Worm (Caenorhabditis elegans) whole organism, L4 larva: ENCODE data around the gene unc-41.
"Not testable (repeated sequence)": the region's sequence is repeated elsewhere in the genome, so short reads cannot be mapped to it uniquely, and the experiment has no call there.

Experiments
- D1046.2 ChIP-seq: fragments of 200-800 bp; sonication (Bioruptor generic); IDR thresholded peaks from 2 replicates; pipeline ENCODE4 v1.3.6; 2022; ENCODE audit warnings: missing genetic modification characterization, missing compliant biosample characterization
- T26A8.4 ChIP-seq: fragments of 200-800 bp; sonication (Bioruptor generic); IDR thresholded peaks from 2 replicates; pipeline ENCODE4 v1.3.6; 2022; ENCODE audit warnings: missing genetic modification characterization, missing compliant biosample characterization
- Y48G9A.11 ChIP-seq: fragments of 200-800 bp; sonication (Bioruptor generic); IDR thresholded peaks from 2 replicates; pipeline ENCODE4 v1.3.6; 2022; ENCODE audit warnings: missing genetic modification reagents, missing genetic modification characterization, missing compliant biosample characterization
- ZK337.2 ChIP-seq: fragments of 200-800 bp; sonication (Bioruptor generic); IDR thresholded peaks from 2 replicates; pipeline ENCODE4 v1.3.6; 2022; ENCODE audit warnings: missing genetic modification reagents, missing genetic modification characterization, missing compliant biosample characterization
- ZK546.5 ChIP-seq, 2 experiments: sonication (generic microtip); optimal IDR thresholded peaks; 2 replicates each; lab custom pipeline; 2017; ENCODE audit warnings: missing biosample characterization in 2 of 2, missing genetic modification characterization in 2 of 2
- arid-1 ChIP-seq: fragments of 200-800 bp; sonication (Bioruptor generic); conservative IDR thresholded peaks from 2 replicates; pipeline ENCODE4 v1.3.6; 2022; ENCODE audit warnings: missing genetic modification reagents, missing genetic modification characterization, missing compliant biosample characterization
- attf-4 ChIP-seq: sonication (generic microtip); optimal IDR thresholded peaks from 3 replicates; lab custom pipeline; 2017; ENCODE audit warnings: missing biosample characterization, missing genetic modification characterization
- ceh-20 ChIP-seq: fragments of 200-800 bp; sonication (Bioruptor generic); IDR thresholded peaks from 2 replicates; pipeline ENCODE4 v1.3.6; 2022; ENCODE audit warnings: missing genetic modification reagents, missing genetic modification characterization, missing compliant biosample characterization
- ceh-44 ChIP-seq: fragments of 200-800 bp; sonication (Bioruptor generic); IDR thresholded peaks from 2 replicates; pipeline ENCODE4 v1.3.6; 2022; ENCODE audit warnings: missing genetic modification reagents, missing genetic modification characterization, missing compliant biosample characterization
- ctbp-1 ChIP-seq: fragments of 200-800 bp; sonication (Bioruptor generic); IDR thresholded peaks from 2 replicates; pipeline ENCODE4 v1.3.6; 2022; ENCODE audit warnings: missing genetic modification reagents, missing genetic modification characterization, missing compliant biosample characterization
- daf-12 ChIP-seq: fragments of 150-350 bp; optimal IDR thresholded peaks from 2 replicates; lab custom pipeline; 2014; ENCODE audit warnings: missing biosample characterization, missing genetic modification reagents, missing genetic modification characterization
- daf-19 ChIP-seq: fragments of 200-800 bp; sonication (Bioruptor generic); conservative IDR thresholded peaks from 2 replicates; pipeline ENCODE4 v1.3.6; 2022; ENCODE audit warnings: missing genetic modification characterization, missing compliant biosample characterization
- dmd-8 ChIP-seq: fragments of 200-800 bp; sonication (Bioruptor generic); IDR thresholded peaks from 2 replicates; pipeline ENCODE4 v1.3.6; 2022; ENCODE audit warnings: missing genetic modification characterization, missing compliant biosample characterization
- egl-27 ChIP-seq: sonication (generic microtip); optimal IDR thresholded peaks from 3 replicates; lab custom pipeline; 2017; ENCODE audit warnings: missing biosample characterization, missing genetic modification reagents, missing genetic modification characterization
- egl-43 ChIP-seq: fragments of 200-800 bp; sonication (Bioruptor generic); IDR thresholded peaks from 2 replicates; pipeline ENCODE4 v1.3.6; 2022; ENCODE audit warnings: missing genetic modification reagents, missing genetic modification characterization, missing compliant biosample characterization
- fkh-10 ChIP-seq: fragments of 150-350 bp; optimal IDR thresholded peaks from 2 replicates; lab custom pipeline; 2014; ENCODE audit warnings: missing biosample characterization, missing genetic modification reagents, missing genetic modification characterization
- hlh-30 ChIP-seq: sonication (generic microtip); optimal IDR thresholded peaks from 2 replicates; lab custom pipeline; 2017; ENCODE audit warnings: antibody characterized with exemption, mild to moderate bottlenecking, missing genetic modification characterization, missing compliant biosample characterization; ENCODE audit not compliant: insufficient read depth
- hmg-1.1 ChIP-seq: fragments of 200-800 bp; sonication (Bioruptor generic); IDR thresholded peaks from 2 replicates; pipeline ENCODE4 v1.3.6; 2022; ENCODE audit warnings: missing genetic modification reagents, missing genetic modification characterization, missing compliant biosample characterization
- lim-7 ChIP-seq: fragments of 200-800 bp; sonication (Bioruptor generic); IDR thresholded peaks from 2 replicates; pipeline ENCODE4 v1.3.6; 2022; ENCODE audit warnings: missing genetic modification characterization, missing compliant biosample characterization
- lin-13 ChIP-seq: fragments of 150-350 bp; optimal IDR thresholded peaks from 2 replicates; lab custom pipeline; 2014; ENCODE audit warnings: missing biosample characterization, missing genetic modification reagents, missing genetic modification characterization
- lin-29 ChIP-seq: fragments of 200-800 bp; sonication (Bioruptor generic); IDR thresholded peaks from 2 replicates; pipeline ENCODE4 v1.3.6; 2022; ENCODE audit warnings: missing genetic modification reagents, missing genetic modification characterization, missing compliant biosample characterization
- lin-38 ChIP-seq: fragments of 200-800 bp; sonication (Bioruptor generic); IDR thresholded peaks from 2 replicates; pipeline ENCODE4 v1.3.6; 2022; ENCODE audit warnings: missing genetic modification reagents, missing genetic modification characterization, missing compliant biosample characterization
- lin-39 ChIP-seq: fragments of 150-350 bp; optimal IDR thresholded peaks from 2 replicates; lab custom pipeline; 2014; ENCODE audit warnings: missing biosample characterization, missing genetic modification reagents, missing genetic modification characterization
- lsy-2 ChIP-seq, 2 experiments: fragments of 150-350 bp in 1 of 2; sonication (generic microtip) in 1 of 2; optimal IDR thresholded peaks; 2 replicates each; lab custom pipeline; 2014 to 2017; ENCODE audit warnings: missing biosample characterization in 2 of 2, missing genetic modification characterization in 2 of 2
- madf-9 ChIP-seq: fragments of 200-800 bp; sonication (Bioruptor generic); conservative IDR thresholded peaks from 2 replicates; pipeline ENCODE4 v1.3.6; 2022; ENCODE audit warnings: missing genetic modification reagents, missing genetic modification characterization, missing compliant biosample characterization
- mdl-1 ChIP-seq, 2 experiments: fragments of 150-350 bp in 1 of 2; sonication (generic microtip) in 1 of 2; optimal IDR thresholded peaks; 2 replicates each; lab custom pipeline; 2014 to 2017; ENCODE audit warnings: missing biosample characterization in 2 of 2, missing genetic modification characterization in 2 of 2
- mdt-29 ChIP-seq: fragments of 200-800 bp; sonication (Bioruptor generic); IDR thresholded peaks from 2 replicates; pipeline ENCODE4 v1.3.6; 2022; ENCODE audit warnings: missing genetic modification reagents, missing genetic modification characterization, missing compliant biosample characterization
- mes-2 ChIP-seq: sonication (generic microtip); optimal IDR thresholded peaks from 2 replicates; lab custom pipeline; 2016; ENCODE audit warnings: missing genotype, mild to moderate bottlenecking, missing genetic modification characterization, missing compliant biosample characterization; ENCODE audit not compliant: poor library complexity, severe bottlenecking
- mxl-3 ChIP-seq: fragments of 200-800 bp; sonication (Bioruptor generic); optimal IDR thresholded peaks from 2 replicates; lab custom pipeline; 2018; ENCODE audit warnings: mild to moderate bottlenecking, missing genetic modification characterization, missing compliant biosample characterization
- nhr-28 ChIP-seq: fragments of 150-350 bp; optimal IDR thresholded peaks from 2 replicates; lab custom pipeline; 2014; ENCODE audit warnings: missing biosample characterization, missing genetic modification characterization
- nhr-42 ChIP-seq: fragments of 200-800 bp; sonication (Bioruptor generic); IDR thresholded peaks from 2 replicates; pipeline ENCODE4 v1.3.6; 2022; ENCODE audit warnings: missing genetic modification characterization, missing compliant biosample characterization
- nhr-48 ChIP-seq: sonication (generic microtip); optimal IDR thresholded peaks from 2 replicates; lab custom pipeline; 2016; ENCODE audit warnings: mild to moderate bottlenecking, missing genetic modification characterization, missing compliant biosample characterization
- nhr-77 ChIP-seq: fragments of 150-350 bp; optimal IDR thresholded peaks from 2 replicates; lab custom pipeline; 2014; ENCODE audit warnings: missing biosample characterization, missing genetic modification characterization
- pha-4 ChIP-seq, 2 experiments: fragments of 150-350 bp in 1 of 2; fragments of 200-800 bp in 1 of 2; sonication (Bioruptor generic) in 1 of 2; IDR thresholded peaks in 1 of 2; optimal IDR thresholded peaks in 1 of 2; 2 replicates each; pipeline versions ENCODE4 v1.3.6 to Lab custom; 2014 to 2022; ENCODE audit warnings: missing genetic modification characterization in 2 of 2, missing genetic modification reagents in 2 of 2, missing biosample characterization in 1 of 2, missing compliant biosample characterization in 1 of 2
- php-3 ChIP-seq: fragments of 200-800 bp; sonication (Bioruptor generic); IDR thresholded peaks from 2 replicates; pipeline ENCODE4 v1.3.6; 2022; ENCODE audit warnings: missing genetic modification reagents, missing genetic modification characterization, missing compliant biosample characterization
- pqm-1 ChIP-seq: sonication (generic microtip); optimal IDR thresholded peaks from 2 replicates; lab custom pipeline; 2017; ENCODE audit warnings: missing biosample characterization, missing genetic modification characterization
- rbr-2 ChIP-seq: sonication (generic microtip); optimal IDR thresholded peaks from 2 replicates; lab custom pipeline; 2016; ENCODE audit warnings: missing genotype, missing genetic modification characterization, missing compliant biosample characterization
- set-16 ChIP-seq: fragments of 200-800 bp; sonication (Bioruptor generic); IDR thresholded peaks from 2 replicates; pipeline ENCODE4 v1.3.6; 2022; ENCODE audit warnings: missing genetic modification reagents, missing genetic modification characterization, missing compliant biosample characterization
- skn-1 ChIP-seq: fragments of 150-350 bp; optimal IDR thresholded peaks from 2 replicates; lab custom pipeline; 2014; ENCODE audit warnings: missing biosample characterization, missing genetic modification characterization
- snpc-1.2 ChIP-seq: fragments of 200-800 bp; sonication (Bioruptor generic); IDR thresholded peaks from 2 replicates; pipeline ENCODE4 v1.3.6; 2022; ENCODE audit warnings: missing genetic modification reagents, missing genetic modification characterization, missing compliant biosample characterization
- spr-1 ChIP-seq: sonication (generic microtip); optimal IDR thresholded peaks from 2 replicates; lab custom pipeline; 2016; ENCODE audit warnings: mild to moderate bottlenecking, missing genetic modification characterization, missing compliant biosample characterization
- unc-62 ChIP-seq, 3 experiments: fragments of 150-350 bp in 1 of 3; sonication (generic microtip); optimal IDR thresholded peaks in 2 of 3; peaks in 1 of 3; 1 replicate in 1 of 3; 2 replicates in 2 of 3; lab custom pipeline; 2014 to 2017; ENCODE audit warnings: missing biosample characterization in 3 of 3, missing genetic modification characterization in 3 of 3, missing genetic modification reagents in 3 of 3, missing genotype in 1 of 3
- vab-7 ChIP-seq: fragments of 200-800 bp; sonication (Bioruptor generic); IDR thresholded peaks from 2 replicates; pipeline ENCODE4 v1.3.6; 2022; ENCODE audit warnings: missing genetic modification reagents, missing genetic modification characterization, missing compliant biosample characterization
- zag-1 ChIP-seq: fragments of 150-350 bp; optimal IDR thresholded peaks from 2 replicates; lab custom pipeline; 2014; ENCODE audit warnings: missing biosample characterization, missing genetic modification characterization
- zfp-2 ChIP-seq: sonication (generic microtip); optimal IDR thresholded peaks from 2 replicates; lab custom pipeline; 2016; ENCODE audit warnings: mild to moderate bottlenecking, missing genetic modification characterization, missing compliant biosample characterization
- ztf-7 ChIP-seq: fragments of 150-350 bp; optimal IDR thresholded peaks from 2 replicates; lab custom pipeline; 2014; ENCODE audit warnings: missing biosample characterization, missing genetic modification characterization

The unc-41 gene

ce11 chrV:9980731-9981483, 4.9 kb upstream of the unc-41 start, which contains the start of the genes ruvb-1 and tofu-1 (continued):
- peak; percentile 45 for TF ChIP-seq mxl-3 (GFP tag; lab: Kevin White, UChicago)
- TF ChIP-seq ctbp-1 = peak; percentile 71
- TF ChIP-seq pha-4 (GFP tag; IDR thresholded peaks at IDR 0.05; lab: Robert Waterston, UW) = peak; percentile 90
- TF ChIP-seq pha-4 (tag; optimal IDR thresholded peaks at IDR 0.05; lab: Kevin White, UChicago) = not testable (repeated sequence)
- 0 out of 2 replicates have a peak, but pooled peaks have one; percentile 27 for TF ChIP-seq D1046.2
- 0 out of 2 replicates have a peak, but pooled peaks have one; percentile 38 for TF ChIP-seq lin-29
- TF ChIP-seq hmg-1.1 = peak; percentile 93
- TF ChIP-seq madf-9 = peak; percentile 74
- TF ChIP-seq mes-2 (tag; lab: Kevin White, UChicago) = peak; percentile 75
- TF ChIP-seq spr-1 = peak; percentile 56
- peak; percentile 37 for TF ChIP-seq zfp-2
- peak; percentile 50 for TF ChIP-seq nhr-28
- TF ChIP-seq lsy-2 (tag; optimal IDR thresholded peaks at IDR 0.05; lab: Kevin White, UChicago) = peak in 1 of 2 experiments; percentile 73
- peak; percentile 91 for TF ChIP-seq lin-38 (GFP tag; lab: Robert Waterston, UW)
- TF ChIP-seq hlh-30 (tag; lab: Kevin White, UChicago) = peak; percentile 63
- TF ChIP-seq arid-1 (GFP tag; lab: Robert Waterston, UW) = peak; percentile 54; the same call in 1 of the 2 replicates
- TF ChIP-seq ceh-44 (GFP tag; lab: Robert Waterston, UW) = peak; percentile 75
- peak; percentile 78 for TF ChIP-seq rbr-2 (tag; lab: Kevin White, UChicago)
- TF ChIP-seq vab-7 (GFP tag; lab: Robert Waterston, UW) = peak; percentile 77
- TF ChIP-seq set-16 (GFP tag; lab: Robert Waterston, UW) = peak; percentile 51; the same call in 1 of the 2 replicates
- TF ChIP-seq nhr-42 (GFP tag; lab: Robert Waterston, UW) = peak; percentile 78; the same call in 1 of the 2 replicates
- TF ChIP-seq mdl-1 (tag; optimal IDR thresholded peaks at IDR 0.05; lab: Kevin White, UChicago) = peak; percentile 0 to 4
- TF ChIP-seq mdt-29 (GFP tag; lab: Robert Waterston, UW) = peak; percentile 64; the same call in 1 of the 2 replicates
- 0 out of 2 replicates have a peak, but pooled peaks have one; percentile 22 for TF ChIP-seq ZK337.2 (GFP tag; lab: Robert Waterston, UW)
- peak; percentile 85 for TF ChIP-seq T26A8.4 (GFP tag; lab: Robert Waterston, UW)
- peak; percentile 59 for TF ChIP-seq nhr-48 (tag; lab: Kevin White, UChicago)
- TF ChIP-seq ceh-20 (GFP tag; lab: Robert Waterston, UW) = peak; percentile 81

DNA sequence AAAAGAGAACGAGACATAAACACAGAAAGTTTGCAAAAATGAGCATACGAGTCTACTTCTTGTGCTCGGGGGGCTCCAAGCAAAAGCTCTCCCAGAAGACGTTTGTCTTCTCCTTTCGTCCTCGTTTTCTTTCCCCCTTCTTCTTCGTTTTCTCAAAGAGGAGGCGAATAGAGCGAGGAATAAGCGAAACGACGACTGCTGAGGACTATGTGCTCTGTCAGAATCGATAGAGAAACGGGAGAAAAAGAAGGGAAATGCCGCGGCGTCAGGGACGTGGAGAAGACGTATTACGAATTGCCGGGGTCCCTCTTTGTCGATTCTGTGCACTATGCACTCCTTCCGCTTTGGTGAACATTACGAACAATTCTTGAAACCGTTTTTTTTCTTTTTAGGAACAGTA, 2.4 kb upstream of the unc-41 start:
- no peak for TF ChIP-seq egl-27 (tag; lab: Kevin White, UChicago)
- TF ChIP-seq attf-4 (tag; lab: Kevin White, UChicago) = no peak
- no peak for TF ChIP-seq daf-12 (tag; lab: Kevin White, UChicago)
- 0 out of 2 replicates have a peak, but pooled peaks have one; percentile 11 for TF ChIP-seq Y48G9A.11
- TF ChIP-seq fkh-10 (GFP tag; lab: Kevin White, UChicago) = no peak
- peak; percentile 65; the same call in 1 of the 2 replicates for TF ChIP-seq egl-43 (GFP tag; lab: Robert Waterston, UW)
- TF ChIP-seq lin-39 (tag; lab: Kevin White, UChicago) = no peak
- no peak for TF ChIP-seq D1046.2
- no peak for TF ChIP-seq ZK546.5 (tag; optimal IDR thresholded peaks at IDR 0.05; lab: Kevin White, UChicago)
- no peak for TF ChIP-seq zag-1 (tag; lab: Kevin White, UChicago)
- TF ChIP-seq pqm-1 (tag; lab: Kevin White, UChicago) = no peak
- 0 out of 2 replicates have a peak, but pooled peaks have one; percentile 35 for TF ChIP-seq ctbp-1
- no peak for TF ChIP-seq lin-13
- 0 out of 2 replicates have a peak, but pooled peaks have one; percentile 21 for TF ChIP-seq pha-4 (GFP tag; IDR thresholded peaks at IDR 0.05; lab: Robert Waterston, UW)
- TF ChIP-seq pha-4 (tag; optimal IDR thresholded peaks at IDR 0.05; lab: Kevin White, UChicago) = no peak
- TF ChIP-seq php-3 (GFP tag; lab: Robert Waterston, UW) = no peak
- TF ChIP-seq ztf-7 = no peak
- no peak for TF ChIP-seq dmd-8 (GFP tag; lab: Robert Waterston, UW)
- TF ChIP-seq unc-62 (GFP tag; optimal IDR thresholded peaks at IDR 0.05 in 1 of 2; lab: Kevin White, UChicago) = no peak
- no peak for TF ChIP-seq unc-62 (tag; optimal IDR thresholded peaks at IDR 0.05; lab: Kevin White, UChicago)
- no peak for TF ChIP-seq nhr-77 (tag; lab: Kevin White, UChicago)
- no peak for TF ChIP-seq lin-29
- TF ChIP-seq daf-19 (GFP tag; lab: Robert Waterston, UW) = no peak
- no peak for TF ChIP-seq lim-7 (GFP tag; lab: Robert Waterston, UW)
- TF ChIP-seq skn-1 (tag; lab: Kevin White, UChicago) = no peak
- TF ChIP-seq snpc-1.2 = no peak
- no peak for TF ChIP-seq hlh-30 (tag; lab: Kevin White, UChicago)
- peak; percentile 29; the same call in 1 of the 2 replicates for TF ChIP-seq set-16 (GFP tag; lab: Robert Waterston, UW)
